Worm (Caenorhabditis elegans): ENCODE data around the gene C33A12.4.

The C33A12.4 gene

ce11 chrIV:9538214-9538613 is 27.8 kb upstream of the C33A12.4 start:
- TF ChIP-seq lsy-2 (tag; optimal IDR thresholded peaks at IDR 0.05) (peak in 1 of 2 experiments; percentile 6), egl-13 (tag; optimal IDR thresholded peaks at IDR 0.05) (no peak), blmp-1 (tag; optimal IDR thresholded peaks at IDR 0.05) (no peak), sptf-1 (tag; optimal IDR thresholded peaks at IDR 0.05) (no peak), tlp-1 (tag; optimal IDR thresholded peaks at IDR 0.05) (no peak), snu-23 (GFP tag; optimal IDR thresholded peaks at IDR 0.05) (peak; percentile 12), nhr-71 (tag; optimal IDR thresholded peaks at IDR 0.05) (peak; percentile 66), fos-1 (tag; optimal IDR thresholded peaks at IDR 0.05) (no peak), unc-130 (tag; optimal IDR thresholded peaks at IDR 0.05) (no peak), unc-98 (GFP tag; IDR thresholded peaks at IDR 0.05) (no peak), hlh-17 (GFP tag; optimal IDR thresholded peaks at IDR 0.05; ENCODE audit: borderline replicate concordance) (no peak), lin-14 (GFP tag; optimal IDR thresholded peaks at IDR 0.05) (peak; percentile 75), zag-1 (tag; optimal IDR thresholded peaks at IDR 0.05) (no peak), aha-1 (tag; optimal IDR thresholded peaks at IDR 0.05) (no peak), ces-1 (GFP tag; optimal IDR thresholded peaks at IDR 0.05) (no peak), hpl-2 (GFP tag; optimal IDR thresholded peaks at IDR 0.05) (no peak), xbp-1 (tag; optimal IDR thresholded peaks at IDR 0.05) (no peak), ets-5 (GFP tag; IDR thresholded peaks at IDR 0.05) (no peak), irx-1 (tag; optimal IDR thresholded peaks at IDR 0.05) (no peak), efl-1 (optimal IDR thresholded peaks at IDR 0.05) (no peak), efl-1 (GFP tag; optimal IDR thresholded peaks at IDR 0.05 in 1 of 2) (no peak), C16A3.4 (tag; optimal IDR thresholded peaks at IDR 0.05) (no peak), isw-1 (GFP tag; IDR thresholded peaks at IDR 0.05) (no peak), rnt-1 (tag; optimal IDR thresholded peaks at IDR 0.05) (peak; percentile 79), hlh-4 (tag; optimal IDR thresholded peaks at IDR 0.05) (no peak), egl-27 (tag; optimal IDR thresholded peaks at IDR 0.05) (no peak), snpc-4 (tag; optimal IDR thresholded peaks at IDR 0.05) (no peak)

ce11 chrIV:9537500-9537899 is 27.1 kb upstream of the C33A12.4 start:
- TF ChIP-seq elt-2 (tag; optimal IDR thresholded peaks at IDR 0.05): peak; percentile 39
- no peak for TF ChIP-seq hpl-2 (GFP tag; optimal IDR thresholded peaks at IDR 0.05)

ce11 chrIV:9536124-9536523 is 25.8 kb upstream of the C33A12.4 start:
- no peak for TF ChIP-seq egl-13 (tag; optimal IDR thresholded peaks at IDR 0.05)
- TF ChIP-seq F16B12.6 (tag; optimal IDR thresholded peaks at IDR 0.05): no peak
- no peak for TF ChIP-seq lin-15B (tag; optimal IDR thresholded peaks at IDR 0.05)
- no peak for TF ChIP-seq lin-35 (GFP tag; optimal IDR thresholded peaks at IDR 0.05)
- no peak for TF ChIP-seq unc-130 (tag; optimal IDR thresholded peaks at IDR 0.05)
- TF ChIP-seq nhr-77 (tag; optimal IDR thresholded peaks at IDR 0.05): no peak
- no peak for TF ChIP-seq xbp-1 (tag; optimal IDR thresholded peaks at IDR 0.05)
- TF ChIP-seq hlh-4 (tag; optimal IDR thresholded peaks at IDR 0.05): no peak
- TF ChIP-seq nhr-20 (tag; optimal IDR thresholded peaks at IDR 0.05): peak; percentile 16
- peak; percentile 22 for TF ChIP-seq blmp-1 (tag; optimal IDR thresholded peaks at IDR 0.05)
- peak; percentile 19 for TF ChIP-seq lin-14 (GFP tag; optimal IDR thresholded peaks at IDR 0.05)
- peak; percentile 82 for TF ChIP-seq nhr-85 (tag)

DNA sequence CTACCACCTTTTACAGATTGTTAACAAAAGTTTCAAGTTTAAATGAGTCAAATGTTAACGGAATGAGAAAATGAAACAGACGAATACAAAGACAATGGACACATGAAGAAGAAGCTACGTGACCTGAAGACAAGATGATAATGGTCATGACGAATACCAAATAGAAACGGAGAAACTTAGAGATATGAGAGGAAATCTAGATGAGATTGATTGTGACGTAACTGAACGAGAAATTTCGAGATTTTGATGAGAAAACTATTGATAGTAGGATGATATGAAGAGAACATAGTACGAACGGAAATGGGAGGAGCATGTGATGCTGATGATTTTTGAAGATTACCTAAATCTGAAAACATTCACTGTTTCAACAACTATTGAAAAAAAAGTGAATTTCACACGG is 24.7 kb upstream of the C33A12.4 start:
- TF ChIP-seq lin-35 (GFP tag; optimal IDR thresholded peaks at IDR 0.05) (peak in 1 of 2 experiments; percentile 20), nhr-90 (tag; optimal IDR thresholded peaks at IDR 0.05; ENCODE audit: poor library complexity) (peak; percentile 39), tbx-2 (tag; optimal IDR thresholded peaks at IDR 0.05) (peak; percentile 30), lin-14 (GFP tag; optimal IDR thresholded peaks at IDR 0.05) (peak; percentile 47), alr-1 (tag; optimal IDR thresholded peaks at IDR 0.05; ENCODE audit: borderline replicate concordance) (no peak), elt-3 (tag; optimal IDR thresholded peaks at IDR 0.05) (peak in 5 of 6 experiments; percentile 46 to 81 (median 76)), aha-1 (tag; optimal IDR thresholded peaks at IDR 0.05) (no peak), nhr-19 (GFP tag; conservative IDR thresholded peaks at IDR 0.05) (peak; percentile 28), nhr-85 (tag) (peak; percentile 76), snu-23 (GFP tag; optimal IDR thresholded peaks at IDR 0.05) (peak; percentile 58), ceh-82 (tag; optimal IDR thresholded peaks at IDR 0.05) (no peak), blmp-1 (tag; optimal IDR thresholded peaks at IDR 0.05) (peak; percentile 76), nhr-20 (tag; optimal IDR thresholded peaks at IDR 0.05) (peak; percentile 63), nhr-71 (tag; optimal IDR thresholded peaks at IDR 0.05) (peak; percentile 55)
